Fruit fly (Drosophila melanogaster) whole organism, adult: ENCODE data around the gene Nepl16.
"Not testable (repeated sequence)": the region's sequence is repeated elsewhere in the genome, so short reads cannot be mapped to it uniquely, and the experiment has no call there.

Source experiments
- CG11617 ChIP-seq: fragments of 200-800 bp; sonication (Bioruptor generic); optimal IDR thresholded peaks from 2 replicates; lab custom pipeline; 2017; ENCODE audit warnings: mild to moderate bottlenecking, missing biosample characterization, missing genetic modification reagents, missing genetic modification characterization
- CG12768 ChIP-seq: fragments of 200-800 bp; sonication (Bioruptor generic); optimal IDR thresholded peaks from 2 replicates; lab custom pipeline; 2017; ENCODE audit warnings: missing biosample characterization, missing genetic modification characterization, mild to moderate bottlenecking, moderate library complexity, missing genetic modification reagents
- CG14711 ChIP-seq: fragments of 200-800 bp; sonication (Bioruptor generic); optimal IDR thresholded peaks from 2 replicates; lab custom pipeline; 2018; ENCODE audit warnings: missing biosample characterization, mild to moderate bottlenecking, missing genetic modification characterization, moderate library complexity
- CG1620 ChIP-seq: fragments of 200-800 bp; sonication (Bioruptor generic); optimal IDR thresholded peaks from 2 replicates; lab custom pipeline; 2016; ENCODE audit warnings: missing biosample characterization, missing genetic modification characterization
- CG33017 ChIP-seq: fragments of 200-800 bp; sonication (Bioruptor generic); optimal IDR thresholded peaks from 2 replicates; lab custom pipeline; 2018; ENCODE audit warnings: missing biosample characterization, mild to moderate bottlenecking, missing genetic modification characterization, moderate library complexity
- CG5204 ChIP-seq: fragments of 200-800 bp; sonication (Bioruptor generic); optimal IDR thresholded peaks from 2 replicates; lab custom pipeline; 2016; ENCODE audit warnings: missing biosample characterization, missing genetic modification characterization
- CG7045 ChIP-seq: fragments of 200-800 bp; sonication (Bioruptor generic); optimal IDR thresholded peaks from 2 replicates; lab custom pipeline; 2017; ENCODE audit warnings: missing biosample characterization, mild to moderate bottlenecking, missing genetic modification characterization
- CG7101 ChIP-seq: fragments of 200-800 bp; sonication (Bioruptor generic); optimal IDR thresholded peaks from 2 replicates; lab custom pipeline; 2018; ENCODE audit warnings: missing biosample characterization, mild to moderate bottlenecking, missing genetic modification characterization, moderate library complexity
- Clk ChIP-seq: fragments of 200-800 bp; sonication (Bioruptor generic); optimal IDR thresholded peaks from 2 replicates; lab custom pipeline; 2017; ENCODE audit warnings: missing biosample characterization, missing genetic modification characterization
- Crg-1 ChIP-seq: fragments of 200-800 bp; sonication (Bioruptor generic); optimal IDR thresholded peaks from 2 replicates; lab custom pipeline; 2016; ENCODE audit warnings: missing biosample characterization, missing genetic modification characterization
- Hr96 ChIP-seq: fragments of 200-800 bp; sonication (Bioruptor generic); optimal IDR thresholded peaks from 2 replicates; lab custom pipeline; 2016; ENCODE audit warnings: missing biosample characterization, missing genetic modification characterization
- Mnt ChIP-seq: fragments of 200-800 bp; sonication (Bioruptor generic); optimal IDR thresholded peaks from 2 replicates; lab custom pipeline; 2016; ENCODE audit warnings: missing biosample characterization, mild to moderate bottlenecking, missing genetic modification characterization
- bab1 ChIP-seq: fragments of 200-800 bp; sonication (Bioruptor generic); optimal IDR thresholded peaks from 3 replicates; lab custom pipeline; 2019; ENCODE audit warnings: missing biosample characterization, mild to moderate bottlenecking, missing genetic modification characterization, moderate library complexity
- cic ChIP-seq: fragments of 200-800 bp; sonication (Bioruptor generic); optimal IDR thresholded peaks from 2 replicates; lab custom pipeline; 2017; ENCODE audit warnings: missing biosample characterization, mild to moderate bottlenecking, missing genetic modification characterization, moderate library complexity
- cnc ChIP-seq, 2 experiments: fragments of >200 bp; optimal IDR thresholded peaks; 2 replicates each; lab custom pipeline; 2017
- kay ChIP-seq: fragments of 200-800 bp; sonication (Bioruptor generic); peaks from one replicate; lab custom pipeline; 2016; ENCODE audit warnings: missing biosample characterization, missing genetic modification characterization, borderline replicate concordance
- ovo ChIP-seq: fragments of 200-800 bp; sonication (Bioruptor generic); optimal IDR thresholded peaks from 2 replicates; lab custom pipeline; 2016; ENCODE audit warnings: missing biosample characterization, missing genetic modification characterization
- pad ChIP-seq: fragments of 200-800 bp; sonication (Bioruptor generic); optimal IDR thresholded peaks from 3 replicates; lab custom pipeline; 2017; ENCODE audit warnings: missing biosample characterization, missing genetic modification characterization, mild to moderate bottlenecking, moderate library complexity, missing genetic modification reagents
- tj ChIP-seq: fragments of 200-800 bp; sonication (Bioruptor generic); optimal IDR thresholded peaks from 3 replicates; lab custom pipeline; 2017; ENCODE audit warnings: missing biosample characterization, mild to moderate bottlenecking, missing genetic modification characterization, moderate library complexity
- toe ChIP-seq: fragments of 200-800 bp; sonication (Bioruptor generic); optimal IDR thresholded peaks from 2 replicates; lab custom pipeline; 2016; ENCODE audit warnings: missing biosample characterization, missing genetic modification characterization

Gene Nepl16

DNA sequence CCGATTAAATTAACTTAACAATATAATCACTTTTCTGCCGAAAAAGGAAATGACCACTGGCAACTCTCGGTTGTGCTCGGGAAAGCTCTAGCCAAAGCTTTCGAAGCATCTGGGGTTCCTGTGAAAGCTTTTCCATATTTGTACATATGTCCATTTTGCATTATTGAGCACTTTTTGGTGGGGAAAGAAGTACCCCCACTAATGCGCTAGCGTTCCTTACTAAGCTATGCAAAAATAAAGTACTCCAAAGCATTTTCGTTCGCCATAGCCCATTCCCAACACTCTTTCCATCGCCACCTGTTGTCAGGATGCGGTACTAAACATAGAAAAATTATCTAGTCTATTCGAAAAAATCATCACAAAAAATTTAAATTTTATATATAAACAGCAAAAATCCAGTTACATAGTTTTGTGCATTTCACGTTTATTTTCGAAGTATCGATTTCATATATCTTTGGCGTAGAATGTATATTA is at the start of gene Nepl16:
TSS of gene Nepl16 (minus strand) at position 51 of the 474 bp plus-strand sequence.
- TF ChIP-seq cnc (optimal IDR thresholded peaks at IDR 0.05; lab: Kevin White, UChicago) = no peak
- no peak for TF ChIP-seq CG11617 (GFP tag; lab: Kevin White, UChicago)
- no peak for TF ChIP-seq CG7101 (tag; lab: Kevin White, UChicago)
- no peak for TF ChIP-seq CG7045 (GFP tag; lab: Kevin White, UChicago)
- TF ChIP-seq ovo = no peak
- no peak for TF ChIP-seq bab1 (GFP tag; lab: Kevin White, UChicago)
- no peak for TF ChIP-seq kay

DNA sequence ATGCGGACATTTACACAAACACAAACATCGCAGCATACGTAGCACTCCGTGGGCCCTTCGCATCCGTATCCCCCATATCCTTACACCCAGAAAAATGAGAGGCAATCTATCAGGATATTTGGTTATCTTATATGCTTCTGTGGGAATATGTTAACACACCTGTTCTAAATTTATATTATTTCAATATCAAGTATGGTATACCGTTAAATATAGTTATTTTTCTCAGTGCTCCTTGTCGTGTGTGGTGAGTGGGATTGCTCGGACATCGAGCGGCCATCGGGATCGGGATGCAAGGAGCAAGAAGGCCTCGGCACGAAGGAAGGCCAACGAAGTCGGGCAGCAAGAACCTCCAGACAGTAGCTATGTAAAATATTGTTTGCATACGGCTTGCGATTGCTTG is 49.2 kb upstream of the Nepl16 start:
- TF ChIP-seq CG1620 (GFP tag; lab: Kevin White, UChicago) (no peak), pad (GFP tag; lab: Kevin White, UChicago) (no peak), CG7045 (GFP tag; lab: Kevin White, UChicago) (no peak), kay (no peak), CG5204 (no peak), CG33017 (no peak), cnc (optimal IDR thresholded peaks at IDR 0.05; lab: Kevin White, UChicago) (no peak), CG12768 (GFP tag; lab: Kevin White, UChicago) (no peak), Mnt (GFP tag; lab: Kevin White, UChicago) (no peak), Hr96 (GFP tag; lab: Kevin White, UChicago) (no peak), CG14711 (tag; lab: Kevin White, UChicago) (no peak), ovo (no peak), Clk (GFP tag; lab: Kevin White, UChicago) (no peak), toe (GFP tag; lab: Kevin White, UChicago) (no peak), cic (no peak), Crg-1 (GFP tag; lab: Kevin White, UChicago) (no peak)

DNA sequence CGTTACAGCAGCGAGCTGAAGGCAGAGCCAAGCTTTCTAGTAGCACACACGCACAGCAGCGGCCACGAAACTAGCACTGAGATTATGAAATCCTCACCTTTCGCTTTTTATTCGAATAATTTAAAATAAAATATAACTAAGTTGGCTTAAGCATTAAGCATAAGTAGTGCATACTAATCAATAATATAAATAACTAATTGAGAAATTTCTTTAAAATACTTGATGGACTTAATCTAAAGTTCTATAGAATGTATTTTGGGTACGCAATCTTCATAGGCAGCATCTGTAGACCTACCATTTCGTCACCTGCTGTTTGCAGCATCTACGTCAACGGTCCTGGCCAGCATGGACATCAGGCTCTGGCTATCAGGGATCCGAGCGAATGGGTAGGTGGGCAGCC is 40.0 kb upstream of the Nepl16 start:
- TF ChIP-seq CG7101 (tag; lab: Kevin White, UChicago) (peak; percentile 11), kay (peak; percentile 70), CG1620 (GFP tag; lab: Kevin White, UChicago) (no peak)

DNA sequence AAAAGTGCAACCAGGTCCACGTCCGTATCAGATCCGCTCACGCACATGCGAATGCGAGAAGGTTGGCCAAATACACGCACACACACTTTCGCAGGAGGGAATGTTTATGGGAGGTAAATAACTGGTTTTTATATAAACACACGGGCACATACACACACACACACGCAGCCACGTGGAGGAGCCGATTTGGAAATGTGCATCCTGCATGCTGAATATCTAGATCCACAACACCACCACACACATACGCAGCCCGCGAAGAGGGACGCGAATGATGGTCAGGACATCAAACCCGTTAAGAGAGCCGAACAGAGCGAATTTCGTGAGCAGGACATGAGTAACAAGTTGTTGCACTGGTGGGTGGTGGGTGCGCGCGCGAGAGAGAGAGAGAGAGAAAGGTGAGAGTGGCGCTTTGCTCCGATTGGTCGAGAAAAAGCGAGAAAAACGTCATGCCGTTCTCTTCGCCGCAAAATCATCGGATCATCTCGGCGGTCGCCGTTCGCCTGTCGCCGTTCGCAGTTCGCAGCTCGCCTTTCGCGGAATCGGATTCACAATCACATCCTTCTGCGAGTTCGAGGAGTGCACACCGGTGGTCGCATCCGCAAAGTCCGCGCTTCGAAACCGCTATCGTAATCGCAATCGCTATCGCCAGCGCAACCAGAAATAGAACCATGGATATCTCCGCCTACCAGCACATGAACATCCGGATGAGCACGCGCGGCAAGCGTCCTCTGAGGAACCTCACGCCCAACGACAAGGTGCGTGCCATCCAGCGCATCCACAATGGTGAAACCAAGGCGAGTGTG is 25.4 kb upstream of the Nepl16 start, which contains the start of gene danr:
TSS of gene danr (plus strand) at position 508 of the 803 bp plus-strand sequence.
- TF ChIP-seq Mnt (GFP tag; lab: Kevin White, UChicago) (peak; percentile 28), CG7045 (GFP tag; lab: Kevin White, UChicago) (no peak)

DNA sequence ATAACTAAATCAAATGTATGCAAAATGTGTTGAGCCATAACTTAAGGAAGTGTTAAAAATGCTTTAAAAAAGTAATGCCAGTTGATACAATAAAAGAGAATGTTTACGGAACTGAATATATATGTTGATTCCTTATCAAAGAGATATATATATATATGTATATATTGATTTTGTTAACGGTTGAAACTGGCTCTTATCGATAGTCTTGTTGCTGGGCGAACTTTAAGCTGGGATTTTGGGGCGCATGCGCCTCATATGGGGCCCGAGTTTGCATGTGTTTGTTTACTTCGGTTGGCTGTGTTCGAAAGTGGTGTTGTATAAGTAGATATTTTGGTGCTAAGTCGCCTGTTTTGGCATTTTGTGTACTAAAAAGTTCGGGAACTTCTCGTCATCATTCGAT is 18.7 kb upstream of the Nepl16 start, which contains the start of gene Bili:
TSS of gene Bili (plus strand) at position 265 of the 400 bp plus-strand sequence.
- not testable (repeated sequence) for TF ChIP-seq tj; kay; bab1 (GFP tag; lab: Kevin White, UChicago)

DNA sequence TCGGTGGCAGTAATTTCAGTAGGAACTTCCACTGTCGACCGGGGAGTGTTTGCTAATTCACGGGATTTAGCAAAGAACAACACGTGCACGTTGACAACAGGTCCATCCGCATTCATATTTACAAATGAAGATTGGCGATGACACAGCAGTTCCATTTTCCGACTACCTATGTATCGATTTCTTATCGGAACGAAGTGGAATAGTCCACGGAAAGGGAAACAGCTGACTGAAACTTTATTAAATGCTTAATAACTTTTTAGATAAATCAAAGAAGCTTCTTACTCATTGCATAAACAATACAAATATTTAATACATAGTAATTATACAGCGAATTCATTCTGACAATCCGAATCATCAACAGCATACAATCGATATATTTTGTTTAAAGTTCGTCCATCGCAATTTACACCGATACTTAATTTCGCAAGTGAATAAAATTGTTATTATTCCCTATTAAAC is 14.9 kb upstream of the Nepl16 start, which contains the start of the genes Mocs2A, Mocs2B and Clbn:
TSS of gene Mocs2A (minus strand) at position 129 of the 459 bp plus-strand sequence.
TSS of gene Mocs2B (minus strand) at position 129 of the 459 bp plus-strand sequence.
TSS of gene Clbn (plus strand) at position 272 of the 459 bp plus-strand sequence.
- TF ChIP-seq bab1 (GFP tag; lab: Kevin White, UChicago) (no peak), CG11617 (GFP tag; lab: Kevin White, UChicago) (no peak), cnc (optimal IDR thresholded peaks at IDR 0.05; lab: Kevin White, UChicago) (peak in 1 of 2 experiments; percentile 69), CG1620 (GFP tag; lab: Kevin White, UChicago) (no peak), CG7045 (GFP tag; lab: Kevin White, UChicago) (no peak), CG12768 (GFP tag; lab: Kevin White, UChicago) (no peak), CG7101 (tag; lab: Kevin White, UChicago) (no peak), Crg-1 (GFP tag; lab: Kevin White, UChicago) (no peak), tj (no peak), CG5204 (peak; percentile 5), Hr96 (GFP tag; lab: Kevin White, UChicago) (peak; percentile 21), ovo (no peak), Clk (GFP tag; lab: Kevin White, UChicago) (no peak), CG33017 (no peak), cic (no peak), pad (GFP tag; lab: Kevin White, UChicago) (no peak), Mnt (GFP tag; lab: Kevin White, UChicago) (peak; percentile 43), kay (peak; percentile 37), CG14711 (tag; lab: Kevin White, UChicago) (peak; percentile 1), toe (GFP tag; lab: Kevin White, UChicago) (peak; percentile 43)

DNA sequence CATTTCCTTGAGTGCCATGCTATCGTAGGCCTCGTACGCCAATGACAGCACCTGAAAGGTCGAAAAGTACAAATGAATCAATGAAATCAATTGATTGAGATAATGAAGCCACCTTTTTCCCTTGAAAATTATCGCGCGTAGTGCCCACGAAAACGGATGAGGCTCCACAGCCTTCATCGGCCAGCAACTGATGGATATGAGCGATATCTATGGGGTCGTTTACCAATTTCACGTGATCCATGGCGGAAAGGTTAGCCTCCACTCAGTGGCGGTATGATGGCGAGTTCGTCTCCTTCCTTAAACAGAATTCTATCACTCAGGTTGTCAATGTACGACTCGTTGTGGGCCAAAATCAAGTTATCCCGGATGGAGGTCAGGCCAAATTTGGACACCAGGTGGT is 14.5 kb upstream of the Nepl16 start:
- TF ChIP-seq kay (no peak), CG5204 (no peak), CG7101 (tag; lab: Kevin White, UChicago) (no peak), Crg-1 (GFP tag; lab: Kevin White, UChicago) (no peak), bab1 (GFP tag; lab: Kevin White, UChicago) (no peak), CG7045 (GFP tag; lab: Kevin White, UChicago) (no peak)
